Worm (Caenorhabditis elegans) whole organism, L1 larva: ENCODE measurements around the gene C07G3.10.

Experiments used
- C34B4.2 ChIP-seq: sonication (generic microtip); optimal IDR thresholded peaks from 2 replicates; lab custom pipeline; 2017; ENCODE audit warnings: mild to moderate bottlenecking, missing genetic modification characterization, missing compliant biosample characterization
- Y116A8C.19 ChIP-seq: sonication (generic microtip); optimal IDR thresholded peaks from 2 replicates; lab custom pipeline; 2016; ENCODE audit warnings: missing compliant biosample characterization, missing genetic modification characterization, borderline replicate concordance
- alr-1 ChIP-seq: fragments of 200-800 bp; sonication (Bioruptor generic); optimal IDR thresholded peaks from 2 replicates; lab custom pipeline; 2018; ENCODE audit warnings: borderline replicate concordance, mild to moderate bottlenecking, missing genetic modification characterization, missing compliant biosample characterization
- aly-2 ChIP-seq: fragments of 150-350 bp; optimal IDR thresholded peaks from 2 replicates; lab custom pipeline; 2014; ENCODE audit warnings: missing biosample characterization, missing genetic modification characterization
- ama-1 ChIP-seq: fragments of 150-350 bp; optimal IDR thresholded peaks from 2 replicates; lab custom pipeline; 2014
- ceh-63 ChIP-seq: fragments of 200-800 bp; sonication (Bioruptor generic); optimal IDR thresholded peaks from 2 replicates; lab custom pipeline; 2018; ENCODE audit warnings: mild to moderate bottlenecking, missing genetic modification characterization, missing compliant biosample characterization
- ceh-8 ChIP-seq: fragments of 200-800 bp; sonication (Bioruptor generic); optimal IDR thresholded peaks from 2 replicates; lab custom pipeline; 2018; ENCODE audit warnings: mild to moderate bottlenecking, missing genetic modification characterization, moderate library complexity, missing compliant biosample characterization
- ceh-90 ChIP-seq: sonication (generic microtip); optimal IDR thresholded peaks from 2 replicates; lab custom pipeline; 2016; ENCODE audit warnings: missing genetic modification characterization, missing compliant biosample characterization
- efl-1 ChIP-seq, 4 experiments: fragments of 150-350 bp; optimal IDR thresholded peaks in 3 of 4; peaks in 1 of 4; 1 replicate in 1 of 4; 2 replicates in 3 of 4; lab custom pipeline; 2014; ENCODE audit warnings: missing biosample characterization in 2 of 4, missing genetic modification characterization in 2 of 4, missing genetic modification reagents in 2 of 4
- efl-3 ChIP-seq: fragments of 200-800 bp; sonication (Bioruptor generic); optimal IDR thresholded peaks from 2 replicates; lab custom pipeline; 2018; ENCODE audit warnings: mild to moderate bottlenecking, missing genetic modification characterization, missing compliant biosample characterization
- elt-2 ChIP-seq: sonication (generic microtip); optimal IDR thresholded peaks from 2 replicates; lab custom pipeline; 2016; ENCODE audit warnings: missing genetic modification characterization, mild to moderate bottlenecking, inconsistent platforms, missing compliant biosample characterization, missing genetic modification reagents
- elt-3 ChIP-seq, 6 experiments: fragments of 150-350 bp in 1 of 6; sonication (generic microtip); optimal IDR thresholded peaks; 2 replicates each; lab custom pipeline; 2017 to 2018; ENCODE audit warnings: missing biosample characterization in 6 of 6, missing genetic modification characterization in 6 of 6, inconsistent platforms in 1 of 6
- fkh-10 ChIP-seq: sonication (generic microtip); optimal IDR thresholded peaks from 2 replicates; lab custom pipeline; 2017; ENCODE audit warnings: missing biosample characterization, missing genetic modification reagents, missing genetic modification characterization
- fkh-8 ChIP-seq: sonication (generic microtip); optimal IDR thresholded peaks from 2 replicates; lab custom pipeline; 2016; ENCODE audit warnings: mild to moderate bottlenecking, missing genetic modification characterization, missing compliant biosample characterization
- grh-1 ChIP-seq: fragments of 200-800 bp; sonication (Bioruptor generic); IDR thresholded peaks from 2 replicates; pipeline ENCODE4 v1.3.6; 2022; ENCODE audit warnings: missing genetic modification reagents, missing genetic modification characterization, missing compliant biosample characterization
- hpl-2 ChIP-seq: fragments of 150-350 bp; optimal IDR thresholded peaks from 2 replicates; lab custom pipeline; 2014; ENCODE audit warnings: missing biosample characterization, missing genetic modification reagents, missing genetic modification characterization
- irx-1 ChIP-seq: sonication (generic microtip); optimal IDR thresholded peaks from 2 replicates; lab custom pipeline; 2016; ENCODE audit warnings: missing genetic modification characterization, missing compliant biosample characterization
- lin-13 ChIP-seq: fragments of 150-350 bp; optimal IDR thresholded peaks from 2 replicates; lab custom pipeline; 2014; ENCODE audit warnings: missing biosample characterization, missing genetic modification reagents, missing genetic modification characterization
- lin-39 ChIP-seq: fragments of 150-350 bp; optimal IDR thresholded peaks from 2 replicates; lab custom pipeline; 2014; ENCODE audit warnings: missing biosample characterization, missing genetic modification reagents, missing genetic modification characterization
- lir-3 ChIP-seq: sonication (generic microtip); optimal IDR thresholded peaks from 2 replicates; lab custom pipeline; 2016; ENCODE audit warnings: mild to moderate bottlenecking, missing genetic modification characterization, moderate library complexity, missing compliant biosample characterization; ENCODE audit not compliant: poor library complexity
- lsy-2 ChIP-seq, 2 experiments: fragments of 150-350 bp; optimal IDR thresholded peaks; 2 replicates each; lab custom pipeline; 2014; ENCODE audit warnings: missing biosample characterization in 2 of 2, missing genetic modification characterization in 2 of 2
- mab-9 ChIP-seq: fragments of 200-800 bp; sonication (Bioruptor generic); IDR thresholded peaks from 2 replicates; pipeline ENCODE4 v1.3.6; 2022; ENCODE audit warnings: missing genetic modification reagents, missing genetic modification characterization, missing compliant biosample characterization
- mef-2 ChIP-seq: fragments of 150-350 bp; optimal IDR thresholded peaks from 2 replicates; lab custom pipeline; 2014; ENCODE audit warnings: missing biosample characterization, missing genetic modification characterization
- nhr-11 ChIP-seq: fragments of 150-350 bp; optimal IDR thresholded peaks from 2 replicates; lab custom pipeline; 2014; ENCODE audit warnings: missing biosample characterization, missing genetic modification characterization
- nhr-19 ChIP-seq: fragments of 200-800 bp; sonication (Bioruptor generic); conservative IDR thresholded peaks from 2 replicates; pipeline ENCODE4 v1.3.6; 2022; ENCODE audit warnings: missing genetic modification characterization, missing compliant biosample characterization
- nhr-20 ChIP-seq: sonication (generic microtip); optimal IDR thresholded peaks from 2 replicates; lab custom pipeline; 2016; ENCODE audit warnings: mild to moderate bottlenecking, missing genetic modification characterization, missing compliant biosample characterization
- nhr-237 ChIP-seq: fragments of 150-350 bp; optimal IDR thresholded peaks from 2 replicates; lab custom pipeline; 2014; ENCODE audit warnings: missing biosample characterization, missing genetic modification characterization
- nhr-28 ChIP-seq: fragments of 150-350 bp; optimal IDR thresholded peaks from 2 replicates; lab custom pipeline; 2014; ENCODE audit warnings: missing biosample characterization, missing genetic modification characterization
- nhr-76 ChIP-seq: sonication (generic microtip); optimal IDR thresholded peaks from 2 replicates; lab custom pipeline; 2017; ENCODE audit warnings: missing biosample characterization, missing genetic modification characterization
- nhr-77 ChIP-seq: fragments of 150-350 bp; optimal IDR thresholded peaks from 2 replicates; lab custom pipeline; 2014; ENCODE audit warnings: missing biosample characterization, missing genetic modification characterization
- nhr-90 ChIP-seq: sonication (generic microtip); optimal IDR thresholded peaks from 2 replicates; lab custom pipeline; 2016; ENCODE audit warnings: mild to moderate bottlenecking, missing genetic modification characterization, missing compliant biosample characterization; ENCODE audit not compliant: poor library complexity
- pag-3 ChIP-seq: sonication (generic microtip); optimal IDR thresholded peaks from 2 replicates; lab custom pipeline; 2017; ENCODE audit warnings: missing genetic modification characterization, mild to moderate bottlenecking, missing compliant biosample characterization, antibody characterized with exemption, borderline replicate concordance; ENCODE audit not compliant: insufficient read depth
- skn-1 ChIP-seq: fragments of 150-350 bp; optimal IDR thresholded peaks from 2 replicates; lab custom pipeline; 2014; ENCODE audit warnings: missing biosample characterization, missing genetic modification characterization
- sox-4 ChIP-seq: sonication (generic microtip); optimal IDR thresholded peaks from 2 replicates; lab custom pipeline; 2016; ENCODE audit warnings: missing genetic modification characterization, missing compliant biosample characterization
- sptf-1 ChIP-seq: fragments of 150-350 bp; optimal IDR thresholded peaks from 2 replicates; lab custom pipeline; 2014; ENCODE audit warnings: missing biosample characterization, missing genetic modification characterization
- swsn-7 ChIP-seq: sonication (generic microtip); optimal IDR thresholded peaks from 2 replicates; lab custom pipeline; 2016; ENCODE audit warnings: missing genetic modification characterization, missing compliant biosample characterization
- unc-130 ChIP-seq: fragments of 150-350 bp; optimal IDR thresholded peaks from 2 replicates; lab custom pipeline; 2017; ENCODE audit warnings: missing biosample characterization, missing genetic modification characterization, inconsistent platforms
- unc-98 ChIP-seq: fragments of 200-800 bp; sonication (Bioruptor generic); IDR thresholded peaks from 2 replicates; pipeline ENCODE4 v1.3.6; 2022; ENCODE audit warnings: missing genetic modification characterization, missing compliant biosample characterization
- vab-15 ChIP-seq: sonication (generic microtip); optimal IDR thresholded peaks from 2 replicates; lab custom pipeline; 2017; ENCODE audit warnings: missing genotype, mild to moderate bottlenecking, missing genetic modification characterization, missing compliant biosample characterization
- ztf-4 ChIP-seq: fragments of 150-350 bp; optimal IDR thresholded peaks from 2 replicates; lab custom pipeline; 2014; ENCODE audit warnings: missing biosample characterization, missing genetic modification characterization

C07G3.10 gene

ce11 chrV:3523262-3523661 lies 21.2 kb downstream of the C07G3.10 start, which contains the start of gene irg-1:
Gene irg-1, plus strand, starts transcription at chrV:3523587.
- TF ChIP-seq lin-39 (tag; lab: Kevin White, UChicago) (no peak), skn-1 (tag; lab: Kevin White, UChicago) (no peak), nhr-237 (tag; lab: Kevin White, UChicago) (no peak), elt-2 (peak; percentile 37), nhr-11 (tag; lab: Kevin White, UChicago) (no peak)
- TF ChIP-seq, all 84 proteins: peak for 1

ce11 chrV:3524970-3525369 lies 22.9 kb downstream of the C07G3.10 start, which contains the start of gene T24A6.7:
Gene T24A6.7, plus strand, starts transcription at chrV:3525270.
- TF ChIP-seq ceh-8 (GFP tag; lab: Kevin White, UChicago), result no peak
- no peak for TF ChIP-seq ztf-4 (tag; lab: Kevin White, UChicago)
- TF ChIP-seq nhr-11 (tag; lab: Kevin White, UChicago), result no peak
- no peak for TF ChIP-seq grh-1
- TF ChIP-seq sox-4, result no peak
- TF ChIP-seq lir-3 (tag; lab: Kevin White, UChicago), result no peak
- no peak for TF ChIP-seq unc-130 (tag; lab: Kevin White, UChicago)
- no peak for TF ChIP-seq nhr-19
- TF ChIP-seq fkh-10 (GFP tag; lab: Kevin White, UChicago), result no peak
- no peak for TF ChIP-seq lin-13 (GFP tag; lab: Kevin White, UChicago)
- TF ChIP-seq hpl-2, result no peak
- no peak for TF ChIP-seq nhr-28 (tag; lab: Kevin White, UChicago)
- TF ChIP-seq ceh-63 (GFP tag; lab: Kevin White, UChicago), result no peak
- no peak for TF ChIP-seq nhr-76
- TF ChIP-seq nhr-20 (tag; lab: Kevin White, UChicago), result no peak
- TF ChIP-seq ama-1 (lab: Kevin White, UChicago), result no peak
- no peak for TF ChIP-seq efl-3 (GFP tag; lab: Kevin White, UChicago)
- TF ChIP-seq ceh-90 (tag; lab: Kevin White, UChicago), result no peak
- TF ChIP-seq, all 84 proteins: peak for 0

- TF ChIP-seq unc-98 (GFP tag; lab: Robert Waterston, UW) (no peak), nhr-90 (tag; lab: Kevin White, UChicago) (no peak), ceh-63 (GFP tag; lab: Kevin White, UChicago) (no peak), swsn-7 (no peak), vab-15 (no peak)
- TF ChIP-seq, all 84 proteins: peak for 0
Measured at ce11 chrV:3526882-3527281, 24.8 kb downstream of the C07G3.10 start, which contains the start of gene str-260. Gene str-260, plus strand, starts transcription at chrV:3527182.

ce11 chrV:3530403-3530802 lies 28.3 kb downstream of the C07G3.10 start, which contains the start of gene srbc-66:
Gene srbc-66, plus strand, starts transcription at chrV:3530703.
- TF ChIP-seq irx-1 (tag; lab: Kevin White, UChicago) (no peak), alr-1 (no peak), fkh-8 (tag; lab: Kevin White, UChicago) (peak; percentile 35)

- TF ChIP-seq Y116A8C.19 (tag; lab: Kevin White, UChicago) (no peak), unc-98 (GFP tag; lab: Robert Waterston, UW) (no peak), aly-2 (tag; lab: Kevin White, UChicago) (no peak), efl-1 (optimal IDR thresholded peaks at IDR 0.05; lab: Kevin White, UChicago) (no peak), efl-1 (GFP tag; optimal IDR thresholded peaks at IDR 0.05 in 1 of 2; lab: Kevin White, UChicago) (peak in 1 of 2 experiments; percentile 47)
Measured at ce11 chrV:3535260-3535659, 33.2 kb downstream of the C07G3.10 start, which contains the start of gene nhr-221. Gene nhr-221, minus strand, starts transcription at chrV:3535360.

- TF ChIP-seq lsy-2 (tag; optimal IDR thresholded peaks at IDR 0.05; lab: Kevin White, UChicago) (no peak), nhr-77 (tag; lab: Kevin White, UChicago) (no peak), efl-1 (optimal IDR thresholded peaks at IDR 0.05; lab: Kevin White, UChicago) (no peak), efl-1 (GFP tag; optimal IDR thresholded peaks at IDR 0.05 in 1 of 2; lab: Kevin White, UChicago) (no peak), ztf-4 (tag; lab: Kevin White, UChicago) (no peak), unc-130 (tag; lab: Kevin White, UChicago) (no peak), unc-98 (GFP tag; lab: Robert Waterston, UW) (no peak), nhr-76 (no peak), pag-3 (tag; lab: Kevin White, UChicago) (no peak), nhr-28 (tag; lab: Kevin White, UChicago) (no peak), C34B4.2 (tag; lab: Kevin White, UChicago) (no peak), elt-3 (tag; optimal IDR thresholded peaks at IDR 0.05; lab: Kevin White, UChicago) (no peak), skn-1 (tag; lab: Kevin White, UChicago) (no peak), efl-3 (GFP tag; lab: Kevin White, UChicago) (no peak), ama-1 (lab: Kevin White, UChicago) (no peak), mab-9 (GFP tag; lab: Robert Waterston, UW) (no peak), mef-2 (tag; lab: Kevin White, UChicago) (no peak), sptf-1 (tag; lab: Kevin White, UChicago) (no peak), fkh-10 (GFP tag; lab: Kevin White, UChicago) (no peak)
Measured at ce11 chrV:3538307-3538706, 36.2 kb downstream of the C07G3.10 start, which contains the start of gene nhr-93. Gene nhr-93, minus strand, starts transcription at chrV:3538407.
